Worm (Caenorhabditis elegans): ENCODE results near the gene F38A6.5.
A peak's percentile ranks its signal among the peaks of the same experiment; 100 is the strongest.

Gene F38A6.5

ce11 chrV:20778886-20779285, 5.3 kb upstream of the F38A6.5 start (continued):
- TF ChIP-seq ceh-82 (tag; optimal IDR thresholded peaks at IDR 0.05), result no peak
- no peak for TF ChIP-seq ztf-11 (tag; optimal IDR thresholded peaks at IDR 0.05)
- no peak for TF ChIP-seq eor-1 (tag; optimal IDR thresholded peaks at IDR 0.05)
- TF ChIP-seq lsy-12 (tag; optimal IDR thresholded peaks at IDR 0.05), result no peak

ce11 chrV:20778257-20778697, 4.7 kb upstream of the F38A6.5 start:
- TF ChIP-seq pqm-1 (tag; optimal IDR thresholded peaks at IDR 0.05) (peak; percentile 84), skn-1 (tag; optimal IDR thresholded peaks at IDR 0.05) (peak; percentile 91), pha-4 (tag; optimal IDR thresholded peaks at IDR 0.05) (no peak), ZK546.5 (tag; optimal IDR thresholded peaks at IDR 0.05) (no peak), nhr-237 (tag; optimal IDR thresholded peaks at IDR 0.05) (no peak), nhr-23 (tag; optimal IDR thresholded peaks at IDR 0.05) (peak; percentile 98), nhr-76 (tag; optimal IDR thresholded peaks at IDR 0.05) (peak; percentile 46), jun-1 (tag; optimal IDR thresholded peaks at IDR 0.05) (peak; percentile 96), unc-39 (tag; optimal IDR thresholded peaks at IDR 0.05) (peak; percentile 51), tbx-2 (tag; optimal IDR thresholded peaks at IDR 0.05) (peak; percentile 89), lin-15B (tag; optimal IDR thresholded peaks at IDR 0.05) (peak; percentile 63), nhr-43 (tag; optimal IDR thresholded peaks at IDR 0.05; ENCODE audit: poor library complexity, severe bottlenecking) (peak; percentile 84), elt-2 (tag; optimal IDR thresholded peaks at IDR 0.05) (peak; percentile 85), mml-1 (tag; optimal IDR thresholded peaks at IDR 0.05) (peak; percentile 2), fos-1 (tag; optimal IDR thresholded peaks at IDR 0.05) (peak; percentile 54), egl-27 (tag; optimal IDR thresholded peaks at IDR 0.05) (peak; percentile 76), nhr-77 (tag; optimal IDR thresholded peaks at IDR 0.05) (no peak), unc-62 (GFP tag; optimal IDR thresholded peaks at IDR 0.05) (peak; percentile 93), elt-3 (tag; optimal IDR thresholded peaks at IDR 0.05) (peak in 1 of 3 experiments; percentile 33), ceh-9 (tag; optimal IDR thresholded peaks at IDR 0.05) (no peak), hmg-11 (tag; optimal IDR thresholded peaks at IDR 0.05) (peak; percentile 96), lsy-12 (tag; optimal IDR thresholded peaks at IDR 0.05) (peak; percentile 96), daf-12 (tag; optimal IDR thresholded peaks at IDR 0.05) (peak; percentile 3), fkh-10 (GFP tag; optimal IDR thresholded peaks at IDR 0.05) (peak; percentile 81), nhr-25 (tag; optimal IDR thresholded peaks at IDR 0.05) (peak; percentile 96), nhr-11 (tag; optimal IDR thresholded peaks at IDR 0.05) (peak; percentile 94), aly-2 (tag; optimal IDR thresholded peaks at IDR 0.05) (no peak), ztf-11 (tag; optimal IDR thresholded peaks at IDR 0.05) (no peak), ceh-82 (tag; optimal IDR thresholded peaks at IDR 0.05) (peak; percentile 81), ztf-4 (tag; optimal IDR thresholded peaks at IDR 0.05) (peak; percentile 86), R02D3.7 (tag; optimal IDR thresholded peaks at IDR 0.05) (peak; percentile 78), sea-2 (GFP tag; optimal IDR thresholded peaks at IDR 0.05) (no peak), ceh-28 (tag; optimal IDR thresholded peaks at IDR 0.05) (peak; percentile 91), egl-5 (tag; optimal IDR thresholded peaks at IDR 0.05) (peak; percentile 97), nhr-28 (tag; optimal IDR thresholded peaks at IDR 0.05) (no peak), nfya-1 (tag; optimal IDR thresholded peaks at IDR 0.05; ENCODE audit: insufficient read depth) (peak; percentile 95), snpc-4 (tag; optimal IDR thresholded peaks at IDR 0.05) (peak; percentile 76), lin-39 (tag; optimal IDR thresholded peaks at IDR 0.05) (peak; percentile 99), fkh-2 (tag; optimal IDR thresholded peaks at IDR 0.05) (peak; percentile 50), nhr-67 (tag; optimal IDR thresholded peaks at IDR 0.05) (no peak), ceh-16 (tag; optimal IDR thresholded peaks at IDR 0.05) (no peak), elt-1 (tag; optimal IDR thresholded peaks at IDR 0.05) (peak; percentile 67), eor-1 (tag; optimal IDR thresholded peaks at IDR 0.05) (peak in 1 of 2 experiments; percentile 50), zag-1 (tag; optimal IDR thresholded peaks at IDR 0.05) (peak; percentile 36), ama-1 (optimal IDR thresholded peaks at IDR 0.05) (peak; percentile 87), mdl-1 (tag; optimal IDR thresholded peaks at IDR 0.05) (peak; percentile 98), nhr-12 (tag; optimal IDR thresholded peaks at IDR 0.05) (no peak)

Measured in whole organism, L3 larva.